Fruit fly (Drosophila melanogaster) whole organism, embryonic: Measurements from ENCODE around the gene Atg13.

Experiments used
- Awh ChIP-seq: fragments of 200-800 bp; sonication (Bioruptor generic); IDR thresholded peaks from 2 replicates; pipeline ENCODE4, ENCODE4 v1.3.6; 2022; ENCODE audit warnings: missing biosample characterization, missing genetic modification characterization
- Bgb ChIP-seq: fragments of 200-800 bp; sonication (Bioruptor generic); IDR thresholded peaks from 2 replicates; pipeline ENCODE4 v1.3.6; 2022; ENCODE audit warnings: missing biosample characterization, missing genetic modification characterization; ENCODE audit not compliant: partially characterized antibody
- CG10209 ChIP-seq: fragments of 200-800 bp; sonication (Bioruptor generic); optimal IDR thresholded peaks from 3 replicates; lab custom pipeline; 2017; ENCODE audit warnings: missing biosample characterization, mild to moderate bottlenecking, missing genetic modification characterization, missing genetic modification reagents
- CG10267 ChIP-seq: fragments of 200-800 bp; sonication (Bioruptor generic); optimal IDR thresholded peaks from 2 replicates; lab custom pipeline; 2018; ENCODE audit warnings: missing biosample characterization, mild to moderate bottlenecking, missing genetic modification characterization, moderate library complexity
- CG11247 ChIP-seq: fragments of 200-800 bp; sonication (Bioruptor generic); IDR thresholded peaks from 2 replicates; pipeline ENCODE4 v1.3.6; 2022; ENCODE audit warnings: missing biosample characterization, missing genetic modification characterization
- CG11456 ChIP-seq: fragments of 200-800 bp; sonication (Bioruptor generic); IDR thresholded peaks from 3 replicates; pipeline ENCODE4 v1.3.6; 2022; ENCODE audit warnings: missing biosample characterization, missing genetic modification characterization
- CG12391 ChIP-seq: fragments of 200-800 bp; sonication (Bioruptor generic); optimal IDR thresholded peaks from 3 replicates; lab custom pipeline; 2018; ENCODE audit warnings: missing biosample characterization, mild to moderate bottlenecking, missing genetic modification characterization, moderate library complexity
- CG12659 ChIP-seq: fragments of 200-800 bp; sonication (Bioruptor generic); optimal IDR thresholded peaks from 3 replicates; lab custom pipeline; 2017; ENCODE audit warnings: mild to moderate bottlenecking, missing biosample characterization, missing genetic modification reagents, missing genetic modification characterization
- CG15073 ChIP-seq: fragments of 200-800 bp; sonication (Bioruptor generic); optimal IDR thresholded peaks from 2 replicates; lab custom pipeline; 2016; ENCODE audit warnings: missing biosample characterization, missing genetic modification characterization
- CG15514 ChIP-seq: fragments of 200-800 bp; sonication (Bioruptor generic); optimal IDR thresholded peaks from 3 replicates; lab custom pipeline; 2017; ENCODE audit warnings: missing biosample characterization, missing genetic modification characterization, mild to moderate bottlenecking, moderate library complexity, missing genetic modification reagents
- CG15601 ChIP-seq: fragments of 200-800 bp; sonication (Bioruptor generic); optimal IDR thresholded peaks from 3 replicates; lab custom pipeline; 2019; ENCODE audit warnings: missing biosample characterization, mild to moderate bottlenecking, missing genetic modification characterization, moderate library complexity
- CG16815 ChIP-seq: fragments of 200-800 bp; sonication (Bioruptor generic); optimal IDR thresholded peaks from 3 replicates; lab custom pipeline; 2017; ENCODE audit warnings: missing biosample characterization, mild to moderate bottlenecking, missing genetic modification characterization
- CG16863 ChIP-seq: fragments of 200-800 bp; sonication (Bioruptor generic); optimal IDR thresholded peaks from 3 replicates; lab custom pipeline; 2016; ENCODE audit warnings: missing biosample characterization, missing genetic modification characterization
- CG17328 ChIP-seq: fragments of 200-800 bp; sonication (Bioruptor generic); IDR thresholded peaks from 2 replicates; pipeline ENCODE4 v1.3.6; 2022; ENCODE audit warnings: missing biosample characterization, missing genetic modification characterization
- CG17829 ChIP-seq: fragments of 200-800 bp; optimal IDR thresholded peaks from 2 replicates; lab custom pipeline; 2019; ENCODE audit warnings: missing biosample characterization, mild to moderate bottlenecking, missing genetic modification characterization, moderate library complexity
- CG17912 ChIP-seq: fragments of 200-800 bp; sonication (Bioruptor generic); optimal IDR thresholded peaks from 2 replicates; lab custom pipeline; 2018; ENCODE audit warnings: missing biosample characterization, mild to moderate bottlenecking, missing genetic modification characterization
- CG3065 ChIP-seq: fragments of 200-800 bp; sonication (Bioruptor generic); optimal IDR thresholded peaks from 2 replicates; lab custom pipeline; 2016; ENCODE audit warnings: missing biosample characterization, missing genetic modification characterization
- CG7963 ChIP-seq: fragments of 200-800 bp; sonication (Bioruptor generic); IDR thresholded peaks from 3 replicates; pipeline ENCODE4 v1.3.6; 2022; ENCODE audit warnings: missing biosample characterization, missing genetic modification characterization; ENCODE audit not compliant: partially characterized antibody
- CG8944 ChIP-seq: fragments of 200-800 bp; sonication (Bioruptor generic); optimal IDR thresholded peaks from 3 replicates; lab custom pipeline; 2016; ENCODE audit warnings: missing biosample characterization, missing genetic modification characterization
- CG9437 ChIP-seq: fragments of 200-800 bp; sonication (Bioruptor generic); optimal IDR thresholded peaks from 2 replicates; lab custom pipeline; 2018; ENCODE audit warnings: missing biosample characterization, mild to moderate bottlenecking, missing genetic modification characterization
- CG9609 ChIP-seq: fragments of 200-800 bp; sonication (Bioruptor generic); optimal IDR thresholded peaks from 3 replicates; lab custom pipeline; 2016; ENCODE audit warnings: missing biosample characterization, missing genetic modification characterization
- H2.0 ChIP-seq: fragments of 200-800 bp; sonication (Bioruptor generic); IDR thresholded peaks from 2 replicates; pipeline ENCODE4 v1.3.6; 2022; ENCODE audit warnings: missing biosample characterization, missing genetic modification characterization
- NK7.1 ChIP-seq: fragments of 200-800 bp; sonication (Bioruptor generic); optimal IDR thresholded peaks from 3 replicates; lab custom pipeline; 2016; ENCODE audit warnings: missing biosample characterization, missing genetic modification characterization
- Nf-YC ChIP-seq: fragments of 200-800 bp; optimal IDR thresholded peaks from 3 replicates; lab custom pipeline; 2019; ENCODE audit warnings: missing biosample characterization, mild to moderate bottlenecking, missing genetic modification characterization, moderate library complexity
- Oaz ChIP-seq: fragments of 200-800 bp; sonication (Bioruptor generic); IDR thresholded peaks from 2 replicates; pipeline ENCODE4 v1.3.6; 2022; ENCODE audit warnings: missing biosample characterization, missing genetic modification characterization
- Opbp ChIP-seq: fragments of 200-800 bp; sonication (Bioruptor generic); IDR thresholded peaks from 3 replicates; pipeline ENCODE4 v1.3.6; 2022; ENCODE audit warnings: missing biosample characterization, missing genetic modification characterization; ENCODE audit not compliant: partially characterized antibody
- PHDP ChIP-seq: fragments of 200-800 bp; sonication (Bioruptor generic); optimal IDR thresholded peaks from 3 replicates; lab custom pipeline; 2018; ENCODE audit warnings: missing biosample characterization, mild to moderate bottlenecking, missing genetic modification characterization, moderate library complexity
- Spps ChIP-seq: fragments of 200-800 bp; sonication (Bioruptor generic); optimal IDR thresholded peaks from 2 replicates; lab custom pipeline; 2018; ENCODE audit warnings: missing biosample characterization, mild to moderate bottlenecking, missing genetic modification characterization
- Usf ChIP-seq: fragments of 200-800 bp; sonication (Bioruptor generic); optimal IDR thresholded peaks from 2 replicates; lab custom pipeline; 2017; ENCODE audit warnings: missing genotype, missing biosample characterization, missing genetic modification characterization
- aop ChIP-seq: fragments of 200-800 bp; sonication (Bioruptor generic); IDR thresholded peaks from 2 replicates; pipeline ENCODE4 v1.3.6; 2022; ENCODE audit warnings: missing biosample characterization, missing genetic modification characterization
- br ChIP-seq: fragments of >200 bp; optimal IDR thresholded peaks from 2 replicates; lab custom pipeline; 2017
- disco-r ChIP-seq: fragments of 200-800 bp; sonication (Bioruptor generic); optimal IDR thresholded peaks from 2 replicates; lab custom pipeline; 2016; ENCODE audit warnings: missing biosample characterization, missing genetic modification characterization
- dmrt11E ChIP-seq: fragments of 200-800 bp; sonication (Bioruptor generic); optimal IDR thresholded peaks from 3 replicates; lab custom pipeline; 2018; ENCODE audit warnings: missing biosample characterization, mild to moderate bottlenecking, missing genetic modification characterization, moderate library complexity
- ems ChIP-seq: fragments of 200-800 bp; sonication (Bioruptor generic); optimal IDR thresholded peaks from 3 replicates; lab custom pipeline; 2016; ENCODE audit warnings: missing biosample characterization, missing genetic modification characterization
- inv ChIP-seq: fragments of 200-800 bp; sonication (Bioruptor generic); IDR thresholded peaks from 2 replicates; pipeline ENCODE4 v1.3.6; 2022; ENCODE audit warnings: missing biosample characterization, missing genetic modification characterization; ENCODE audit not compliant: partially characterized antibody
- ken ChIP-seq: fragments of 200-800 bp; sonication (Bioruptor generic); IDR thresholded peaks from 3 replicates; pipeline ENCODE4 v1.3.6; 2022; ENCODE audit warnings: missing biosample characterization, missing genetic modification characterization
- klu ChIP-seq: fragments of 200-800 bp; sonication (Bioruptor generic); IDR thresholded peaks from 2 replicates; pipeline ENCODE4 v1.3.6; 2022; ENCODE audit warnings: missing biosample characterization, missing genetic modification characterization
- lbe ChIP-seq: fragments of 200-800 bp; sonication (Bioruptor generic); optimal IDR thresholded peaks from 2 replicates; lab custom pipeline; 2016; ENCODE audit warnings: missing biosample characterization, mild to moderate bottlenecking, missing genetic modification characterization
- lola ChIP-seq, 3 experiments: fragments of >200 bp in 2 of 3; fragments of 200-800 bp in 1 of 3; sonication (Bioruptor generic) in 1 of 3; optimal IDR thresholded peaks; 2 replicates each; lab custom pipeline; 2017 to 2019; ENCODE audit warnings: missing biosample characterization in 3 of 3, missing genetic modification characterization in 3 of 3, mild to moderate bottlenecking in 1 of 3, moderate library complexity in 1 of 3
- maf-S ChIP-seq: fragments of 200-800 bp; sonication (Bioruptor generic); optimal IDR thresholded peaks from 2 replicates; lab custom pipeline; 2016; ENCODE audit warnings: missing biosample characterization, missing genetic modification characterization
- nerfin-2 ChIP-seq: fragments of 200-800 bp; sonication (Bioruptor generic); IDR thresholded peaks from 2 replicates; pipeline ENCODE4 v1.3.6; 2022; ENCODE audit warnings: missing biosample characterization, missing genetic modification characterization; ENCODE audit not compliant: partially characterized antibody
- otp ChIP-seq: fragments of 200-800 bp; sonication (Bioruptor generic); IDR thresholded peaks from 3 replicates; pipeline ENCODE4, ENCODE4 v1.3.6; 2022; ENCODE audit warnings: missing biosample characterization, missing genetic modification characterization
- p53 ChIP-seq: fragments of 200-800 bp; sonication (Bioruptor generic); optimal IDR thresholded peaks from 2 replicates; lab custom pipeline; 2016; ENCODE audit warnings: missing biosample characterization, missing genetic modification characterization
- shn ChIP-seq: fragments of 200-800 bp; sonication (Bioruptor generic); optimal IDR thresholded peaks from 3 replicates; lab custom pipeline; 2016; ENCODE audit warnings: missing biosample characterization, missing genetic modification characterization
- toy ChIP-seq: fragments of 200-800 bp; sonication (Bioruptor generic); IDR thresholded peaks from 2 replicates; pipeline ENCODE4 v1.3.6; 2022; ENCODE audit warnings: missing biosample characterization, missing genetic modification characterization
- ttk ChIP-seq: fragments of 200-800 bp; sonication (Bioruptor generic); IDR thresholded peaks from 2 replicates; pipeline ENCODE4 v2.1.2; 2022; ENCODE audit warnings: missing biosample characterization, missing genetic modification characterization
- tx ChIP-seq: fragments of 200-800 bp; sonication (Bioruptor generic); optimal IDR thresholded peaks from 2 replicates; lab custom pipeline; 2016; ENCODE audit warnings: missing biosample characterization, missing genetic modification characterization
- vvl ChIP-seq: fragments of 200-800 bp; sonication (Bioruptor generic); IDR thresholded peaks from 2 replicates; pipeline ENCODE4 v1.3.6; 2022; ENCODE audit warnings: missing biosample characterization, missing genetic modification characterization
- yki ChIP-seq: fragments of >200 bp; optimal IDR thresholded peaks from 3 replicates; lab custom pipeline; 2018
- zen ChIP-seq: fragments of 200-800 bp; sonication (Bioruptor generic); optimal IDR thresholded peaks from 3 replicates; lab custom pipeline; 2018; ENCODE audit warnings: missing biosample characterization, mild to moderate bottlenecking, missing genetic modification characterization, moderate library complexity

Gene Atg13

dm6 chr3R:8333768-8334470 lies 15.7 kb upstream of the Atg13 start, which contains the start of gene Poxm (continued):
- TF ChIP-seq disco-r (GFP tag; lab: Kevin White, UChicago) (peak; percentile 3), otp (GFP tag; lab: Robert Waterston, UW) (no peak), Nf-YC (peak; percentile 94), CG16815 (GFP tag; lab: Kevin White, UChicago) (peak; percentile 91), aop (GFP tag; lab: Robert Waterston, UW) (no peak), ken (GFP tag; lab: Robert Waterston, UW) (peak; percentile 54; the same call in 2 of the 3 replicates), CG17328 (GFP tag; lab: Robert Waterston, UW) (peak; percentile 74), Oaz (peak; percentile 78), NK7.1 (GFP tag; lab: Kevin White, UChicago) (no peak), klu (GFP tag; lab: Robert Waterston, UW) (peak; percentile 84), yki (peak; percentile 49), CG15514 (GFP tag; lab: Kevin White, UChicago) (peak; percentile 21), CG12391 (tag; lab: Kevin White, UChicago) (peak; percentile 92), Spps (tag; lab: Kevin White, UChicago) (peak; percentile 88), toy (GFP tag; lab: Robert Waterston, UW) (no peak), CG10267 (tag; lab: Kevin White, UChicago) (peak; percentile 86), Opbp (GFP tag; lab: Robert Waterston, UW) (no peak), zen (tag; lab: Kevin White, UChicago) (peak; percentile 91), CG12659 (GFP tag; lab: Kevin White, UChicago) (peak; percentile 92), H2.0 (peak; percentile 53), vvl (peak; percentile 89), dmrt11E (peak; percentile 91), shn (GFP tag; lab: Kevin White, UChicago) (peak; percentile 8), CG3065 (GFP tag; lab: Kevin White, UChicago) (peak; percentile 69), tx (GFP tag; lab: Kevin White, UChicago) (peak; percentile 35), CG17912 (GFP tag; lab: Kevin White, UChicago) (no peak), Bgb (GFP tag; lab: Robert Waterston, UW) (no peak), PHDP (peak; percentile 85), CG11456 (GFP tag; lab: Robert Waterston, UW) (peak; percentile 86), CG17829 (tag; lab: Kevin White, UChicago) (peak; percentile 96), CG9437 (peak; percentile 86), CG15601 (tag; lab: Kevin White, UChicago) (peak; percentile 89), Usf (GFP tag; lab: Kevin White, UChicago) (peak; percentile 91), CG15073 (GFP tag; lab: Kevin White, UChicago) (peak; percentile 72), CG9609 (GFP tag; lab: Kevin White, UChicago) (peak; percentile 7), CG16863 (GFP tag; lab: Kevin White, UChicago) (peak; percentile 66), inv (GFP tag; lab: Robert Waterston, UW) (peak; percentile 41; the same call in 1 of the 2 replicates), br (lab: Kevin White, UChicago) (no peak), CG7963 (GFP tag; lab: Robert Waterston, UW) (no peak), ems (peak; percentile 69), CG11247 (peak; percentile 63), lola (GFP tag; optimal IDR thresholded peaks at IDR 0.05; lab: Kevin White, UChicago) (peak in 2 of 3 experiments; percentile 56 to 96), CG8944 (GFP tag; lab: Kevin White, UChicago) (peak; percentile 40), p53 (GFP tag; lab: Kevin White, UChicago) (no peak), lbe (GFP tag; lab: Kevin White, UChicago) (peak; percentile 80), nerfin-2 (GFP tag; lab: Robert Waterston, UW) (no peak), maf-S (peak; percentile 21), CG10209 (peak; percentile 91), Awh (GFP tag; lab: Robert Waterston, UW) (peak; percentile 70), ttk (GFP tag; lab: Robert Waterston, UW) (peak; percentile 80)
